Fruit fly (Drosophila melanogaster) whole organism, pupa: Measurements from ENCODE around the gene Polr2M.
A peak's percentile ranks its signal among the peaks of the same experiment; 100 is the strongest.

Experiments
- CG12605 ChIP-seq: fragments of 200-800 bp; sonication (Bioruptor generic); IDR thresholded peaks from 2 replicates; pipeline ENCODE4 v1.3.6; 2022; ENCODE audit warnings: missing biosample characterization, missing genetic modification characterization
- CG13204 ChIP-seq: fragments of 200-800 bp; sonication (Bioruptor generic); optimal IDR thresholded peaks from 2 replicates; lab custom pipeline; 2018; ENCODE audit warnings: missing biosample characterization, mild to moderate bottlenecking, missing genetic modification characterization, moderate library complexity
- CG15710 ChIP-seq: fragments of 200-800 bp; sonication (Bioruptor generic); optimal IDR thresholded peaks from 2 replicates; lab custom pipeline; 2018; ENCODE audit warnings: missing biosample characterization, mild to moderate bottlenecking, missing genetic modification characterization, moderate library complexity
- CG34367 ChIP-seq: fragments of 200-800 bp; sonication (Bioruptor generic); optimal IDR thresholded peaks from 2 replicates; lab custom pipeline; 2018; ENCODE audit warnings: missing biosample characterization, mild to moderate bottlenecking, missing genetic modification characterization
- CG8301 ChIP-seq: fragments of 200-800 bp; sonication (Bioruptor generic); optimal IDR thresholded peaks from 2 replicates; lab custom pipeline; 2018; ENCODE audit warnings: missing biosample characterization, mild to moderate bottlenecking, missing genetic modification characterization
- EcR ChIP-seq: fragments of 200-800 bp; sonication (Bioruptor generic); optimal IDR thresholded peaks from 3 replicates; lab custom pipeline; 2019; ENCODE audit warnings: missing biosample characterization, missing genetic modification characterization, mild to moderate bottlenecking, moderate library complexity, missing genetic modification reagents
- Pif1A ChIP-seq: fragments of 200-800 bp; sonication (Bioruptor generic); optimal IDR thresholded peaks from 3 replicates; lab custom pipeline; 2016; ENCODE audit warnings: missing biosample characterization, missing genetic modification characterization
- gl ChIP-seq: fragments of 200-800 bp; sonication (Bioruptor generic); optimal IDR thresholded peaks from 2 replicates; lab custom pipeline; 2018; ENCODE audit warnings: missing biosample characterization, mild to moderate bottlenecking, missing genetic modification characterization
- rn ChIP-seq: fragments of 200-800 bp; sonication (Bioruptor generic); IDR thresholded peaks from 2 replicates; pipeline ENCODE4 v1.3.6; 2022; ENCODE audit warnings: missing biosample characterization, missing genetic modification characterization

- TF ChIP-seq gl (tag; lab: Kevin White, UChicago) (no peak), EcR (GFP tag; lab: Kevin White, UChicago) (no peak), rn (peak; percentile 44; the same call in 1 of the 2 replicates), CG13204 (peak; percentile 29), CG15710 (peak; percentile 74), CG34367 (tag; lab: Kevin White, UChicago) (peak; percentile 62), CG12605 (no peak), Pif1A (peak; percentile 71), CG8301 (peak; percentile 83)
Measured at dm6 chr3R:19181214-19181613, 48.0 kb upstream of the Polr2M start.
